Worm (Caenorhabditis elegans) whole organism, midembryonic: ENCODE results near the gene pmk-3.

Experiments
- T22C8.4 ChIP-seq: fragments of 200-800 bp; sonication (Bioruptor generic); IDR thresholded peaks from 2 replicates; pipeline ENCODE4 v1.3.6; 2022; ENCODE audit warnings: missing genetic modification characterization, missing compliant biosample characterization
- cog-1 ChIP-seq: sonication (generic microtip); optimal IDR thresholded peaks from 2 replicates; lab custom pipeline; 2016; ENCODE audit warnings: missing genetic modification characterization, missing compliant biosample characterization
- flt-1 ChIP-seq: fragments of 200-800 bp; sonication (Bioruptor generic); IDR thresholded peaks from 2 replicates; pipeline ENCODE4 v1.3.6; 2022; ENCODE audit warnings: missing genetic modification characterization, missing compliant biosample characterization
- klf-2 ChIP-seq: fragments of 200-800 bp; sonication (Bioruptor generic); conservative IDR thresholded peaks from 2 replicates; pipeline ENCODE4 v1.3.6; 2022; ENCODE audit warnings: missing genetic modification reagents, missing genetic modification characterization, missing compliant biosample characterization
- med-1 ChIP-seq: sonication (generic microtip); optimal IDR thresholded peaks from 2 replicates; lab custom pipeline; 2017; ENCODE audit warnings: missing genetic modification characterization, mild to moderate bottlenecking, missing compliant biosample characterization, antibody characterized with exemption, missing genetic modification reagents; ENCODE audit not compliant: insufficient read depth
- ref-1 ChIP-seq: fragments of 200-800 bp; sonication (Bioruptor generic); conservative IDR thresholded peaks from 2 replicates; pipeline ENCODE4 v1.3.6; 2022; ENCODE audit warnings: missing genetic modification reagents, missing genetic modification characterization, missing compliant biosample characterization
- tab-1 ChIP-seq: fragments of 200-800 bp; sonication (Bioruptor generic); IDR thresholded peaks from 2 replicates; pipeline ENCODE4 v1.3.6; 2022; ENCODE audit warnings: missing genetic modification characterization, missing compliant biosample characterization
- ztf-23 ChIP-seq: fragments of 200-800 bp; sonication (Bioruptor generic); IDR thresholded peaks from 2 replicates; pipeline ENCODE4 v1.3.6; 2022; ENCODE audit warnings: missing genetic modification reagents, missing genetic modification characterization, missing compliant biosample characterization
- ztf-29 ChIP-seq: fragments of 200-800 bp; sonication (Bioruptor generic); IDR thresholded peaks from 2 replicates; pipeline ENCODE4 v1.3.6; 2022; ENCODE audit warnings: missing genetic modification reagents, missing genetic modification characterization, missing compliant biosample characterization

- TF ChIP-seq klf-2 (GFP tag; lab: Robert Waterston, UW) (no peak), cog-1 (tag; lab: Kevin White, UChicago) (no peak), ref-1 (GFP tag; lab: Robert Waterston, UW) (no peak), ztf-23 (GFP tag; lab: Robert Waterston, UW) (no peak; the same call in 1 of the 2 replicates), ztf-29 (no peak), T22C8.4 (GFP tag; lab: Robert Waterston, UW) (no peak), tab-1 (GFP tag; lab: Robert Waterston, UW) (no peak), med-1 (no peak), flt-1 (GFP tag; lab: Robert Waterston, UW) (no peak)
These were observed 50.6 kb downstream of the pmk-3 start for ce11 chrIV:8189667-8190066.
